Worm (Caenorhabditis elegans) whole organism, dauer: ENCODE data around the gene nspg-8.

ENCODE experiments used
- unc-62 ChIP-seq: sonication (generic microtip); optimal IDR thresholded peaks from 2 replicates; lab custom pipeline; 2017; ENCODE audit warnings: missing biosample characterization, missing genetic modification reagents, missing genetic modification characterization

Gene nspg-8

ce11 chrIII:1181756-1182155, at the start of gene nspg-8:
Gene nspg-8 (plus strand): TSS chrIII:1182056.
- no peak for TF ChIP-seq unc-62 (GFP tag; lab: Kevin White, UChicago)

ce11 chrIII:1135925-1136324, 45.9 kb upstream of the nspg-8 start, which contains the start of gene lgc-46:
Gene lgc-46 (minus strand): TSS chrIII:1136025.
- TF ChIP-seq unc-62 (GFP tag; lab: Kevin White, UChicago): no peak

ce11 chrIII:1136827-1137378, 45.0 kb upstream of the nspg-8 start:
- no peak for TF ChIP-seq unc-62 (GFP tag; lab: Kevin White, UChicago)

- TF ChIP-seq unc-62 (GFP tag; lab: Kevin White, UChicago): no peak
Observed at ce11 chrIII:1142798-1143197, 39.1 kb upstream of the nspg-8 start, which contains the start of gene smr-1. Gene smr-1 (plus strand): TSS chrIII:1143172.

- no peak for TF ChIP-seq unc-62 (GFP tag; lab: Kevin White, UChicago)
Observed at ce11 chrIII:1144816-1145215, 37.0 kb upstream of the nspg-8 start.

ce11 chrIII:1147863-1148262, 34.0 kb upstream of the nspg-8 start:
- no peak for TF ChIP-seq unc-62 (GFP tag; lab: Kevin White, UChicago)

ce11 chrIII:1149472-1149871, 32.4 kb upstream of the nspg-8 start:
- no peak for TF ChIP-seq unc-62 (GFP tag; lab: Kevin White, UChicago)

ce11 chrIII:1151680-1152079, 30.2 kb upstream of the nspg-8 start, which contains the start of gene cdh-12:
Gene cdh-12 (plus strand): TSS chrIII:1152044.
- TF ChIP-seq unc-62 (GFP tag; lab: Kevin White, UChicago): no peak

- TF ChIP-seq unc-62 (GFP tag; lab: Kevin White, UChicago): no peak
Observed at ce11 chrIII:1161946-1162345, 19.9 kb upstream of the nspg-8 start.

- TF ChIP-seq unc-62 (GFP tag; lab: Kevin White, UChicago): no peak
Observed at ce11 chrIII:1163203-1163602, 18.7 kb upstream of the nspg-8 start.

ce11 chrIII:1164668-1165067, 17.2 kb upstream of the nspg-8 start:
- no peak for TF ChIP-seq unc-62 (GFP tag; lab: Kevin White, UChicago)

ce11 chrIII:1166388-1166787, 15.5 kb upstream of the nspg-8 start:
- TF ChIP-seq unc-62 (GFP tag; lab: Kevin White, UChicago): no peak

- TF ChIP-seq unc-62 (GFP tag; lab: Kevin White, UChicago): no peak
Observed at ce11 chrIII:1169622-1170021, 12.2 kb upstream of the nspg-8 start.

- TF ChIP-seq unc-62 (GFP tag; lab: Kevin White, UChicago): no peak
Observed at ce11 chrIII:1173331-1173730, 8.5 kb upstream of the nspg-8 start.

ce11 chrIII:1176080-1176608, 5.7 kb upstream of the nspg-8 start, which contains the start of gene eak-3:
Gene eak-3 (minus strand): TSS chrIII:1176558.
- TF ChIP-seq unc-62 (GFP tag; lab: Kevin White, UChicago): no peak

ce11 chrIII:1179006-1179405, 2.9 kb upstream of the nspg-8 start:
- no peak for TF ChIP-seq unc-62 (GFP tag; lab: Kevin White, UChicago)

- no peak for TF ChIP-seq unc-62 (GFP tag; lab: Kevin White, UChicago)
Observed at ce11 chrIII:1193326-1193862, 11.5 kb downstream of the nspg-8 start, which contains the start of gene Y119D3B.14. Gene Y119D3B.14 (minus strand): TSS chrIII:1193812.
